Worm (Caenorhabditis elegans): Measurements from ENCODE around the gene coh-1.

- TF ChIP-seq D2030.7 (GFP tag; IDR thresholded peaks at IDR 0.05) (no peak), nfya-1 (tag; optimal IDR thresholded peaks at IDR 0.05; ENCODE audit: borderline replicate concordance, insufficient read depth) (no peak), unc-62 (GFP tag; optimal IDR thresholded peaks at IDR 0.05) (no peak), F37B4.10 (GFP tag; IDR thresholded peaks at IDR 0.05) (no peak), B0261.1 (tag; optimal IDR thresholded peaks at IDR 0.05) (no peak), lsl-1 (GFP tag; optimal IDR thresholded peaks at IDR 0.05) (no peak), lsy-27 (tag; optimal IDR thresholded peaks at IDR 0.05; ENCODE audit: borderline replicate concordance, insufficient read depth) (no peak), nfyb-1 (GFP tag; IDR thresholded peaks at IDR 0.05) (no peak), ama-1 (optimal IDR thresholded peaks at IDR 0.05) (no peak), ama-1 (GFP tag; optimal IDR thresholded peaks at IDR 0.05) (no peak), pha-4 (tag; optimal IDR thresholded peaks at IDR 0.05) (no peak)
These were observed 43.7 kb downstream of the coh-1 start, which contains the start of gene clc-2 for ce11 chrX:7431165-7431564.

Data from whole organism, young adult.